Worm (Caenorhabditis elegans) whole organism, L1 larva: ENCODE results near the gene C34B4.5.

Experiments
- C34B4.2 ChIP-seq: sonication (generic microtip); optimal IDR thresholded peaks from 2 replicates; lab custom pipeline; 2017; ENCODE audit warnings: mild to moderate bottlenecking, missing genetic modification characterization, missing compliant biosample characterization
- F16B12.6 ChIP-seq: fragments of 150-350 bp; optimal IDR thresholded peaks from 2 replicates; lab custom pipeline; 2014; ENCODE audit warnings: missing biosample characterization, missing genetic modification characterization
- Y116A8C.19 ChIP-seq: sonication (generic microtip); optimal IDR thresholded peaks from 2 replicates; lab custom pipeline; 2016; ENCODE audit warnings: missing compliant biosample characterization, missing genetic modification characterization, borderline replicate concordance
- aha-1 ChIP-seq: fragments of 150-350 bp; optimal IDR thresholded peaks from 2 replicates; lab custom pipeline; 2014; ENCODE audit warnings: missing biosample characterization, missing genetic modification characterization
- alr-1 ChIP-seq: fragments of 200-800 bp; sonication (Bioruptor generic); optimal IDR thresholded peaks from 2 replicates; lab custom pipeline; 2018; ENCODE audit warnings: borderline replicate concordance, mild to moderate bottlenecking, missing genetic modification characterization, missing compliant biosample characterization
- aly-2 ChIP-seq: fragments of 150-350 bp; optimal IDR thresholded peaks from 2 replicates; lab custom pipeline; 2014; ENCODE audit warnings: missing biosample characterization, missing genetic modification characterization
- blmp-1 ChIP-seq: fragments of 150-350 bp; optimal IDR thresholded peaks from 2 replicates; lab custom pipeline; 2014; ENCODE audit warnings: missing biosample characterization, missing genetic modification characterization
- ceh-8 ChIP-seq: fragments of 200-800 bp; sonication (Bioruptor generic); optimal IDR thresholded peaks from 2 replicates; lab custom pipeline; 2018; ENCODE audit warnings: mild to moderate bottlenecking, missing genetic modification characterization, moderate library complexity, missing compliant biosample characterization
- ceh-90 ChIP-seq: sonication (generic microtip); optimal IDR thresholded peaks from 2 replicates; lab custom pipeline; 2016; ENCODE audit warnings: missing genetic modification characterization, missing compliant biosample characterization
- dpl-1 ChIP-seq, 3 experiments: fragments of 150-350 bp in 2 of 3; sonication (generic microtip) in 1 of 3; optimal IDR thresholded peaks; 2 replicates each; lab custom pipeline; 2014 to 2017; ENCODE audit warnings: missing biosample characterization in 3 of 3, missing genetic modification characterization in 3 of 3, missing genetic modification reagents in 3 of 3
- dsc-1 ChIP-seq: sonication (generic microtip); optimal IDR thresholded peaks from 2 replicates; lab custom pipeline; 2016; ENCODE audit warnings: mild to moderate bottlenecking, missing genetic modification characterization, missing compliant biosample characterization
- efl-1 ChIP-seq, 4 experiments: fragments of 150-350 bp; optimal IDR thresholded peaks in 3 of 4; peaks in 1 of 4; 1 replicate in 1 of 4; 2 replicates in 3 of 4; lab custom pipeline; 2014; ENCODE audit warnings: missing biosample characterization in 2 of 4, missing genetic modification characterization in 2 of 4, missing genetic modification reagents in 2 of 4
- efl-3 ChIP-seq: fragments of 200-800 bp; sonication (Bioruptor generic); optimal IDR thresholded peaks from 2 replicates; lab custom pipeline; 2018; ENCODE audit warnings: mild to moderate bottlenecking, missing genetic modification characterization, missing compliant biosample characterization
- egl-27 ChIP-seq, 2 experiments: fragments of 150-350 bp in 1 of 2; sonication (generic microtip); optimal IDR thresholded peaks; 3 replicates each; lab custom pipeline; 2017 to 2018; ENCODE audit warnings: missing biosample characterization in 2 of 2, missing genetic modification characterization in 2 of 2, missing genetic modification reagents in 2 of 2
- elt-2 ChIP-seq: sonication (generic microtip); optimal IDR thresholded peaks from 2 replicates; lab custom pipeline; 2016; ENCODE audit warnings: missing genetic modification characterization, mild to moderate bottlenecking, inconsistent platforms, missing compliant biosample characterization, missing genetic modification reagents
- ets-5 ChIP-seq: fragments of 200-800 bp; sonication (Bioruptor generic); IDR thresholded peaks from 2 replicates; pipeline ENCODE4 v1.3.6; 2022; ENCODE audit warnings: missing genetic modification characterization, missing compliant biosample characterization
- fkh-10 ChIP-seq: sonication (generic microtip); optimal IDR thresholded peaks from 2 replicates; lab custom pipeline; 2017; ENCODE audit warnings: missing biosample characterization, missing genetic modification reagents, missing genetic modification characterization
- fos-1 ChIP-seq: fragments of 150-350 bp; optimal IDR thresholded peaks from 2 replicates; lab custom pipeline; 2014; ENCODE audit warnings: missing biosample characterization, missing genetic modification characterization
- grh-1 ChIP-seq: fragments of 200-800 bp; sonication (Bioruptor generic); IDR thresholded peaks from 2 replicates; pipeline ENCODE4 v1.3.6; 2022; ENCODE audit warnings: missing genetic modification reagents, missing genetic modification characterization, missing compliant biosample characterization
- hlh-17 ChIP-seq: fragments of 200-800 bp; sonication (Bioruptor generic); optimal IDR thresholded peaks from 2 replicates; lab custom pipeline; 2018; ENCODE audit warnings: missing genetic modification characterization, mild to moderate bottlenecking, missing compliant biosample characterization, moderate library complexity, borderline replicate concordance
- hpl-2 ChIP-seq: fragments of 150-350 bp; optimal IDR thresholded peaks from 2 replicates; lab custom pipeline; 2014; ENCODE audit warnings: missing biosample characterization, missing genetic modification reagents, missing genetic modification characterization
- irx-1 ChIP-seq: sonication (generic microtip); optimal IDR thresholded peaks from 2 replicates; lab custom pipeline; 2016; ENCODE audit warnings: missing genetic modification characterization, missing compliant biosample characterization
- isw-1 ChIP-seq: fragments of 200-800 bp; sonication (Bioruptor generic); IDR thresholded peaks from 2 replicates; pipeline ENCODE4 v1.3.6; 2022; ENCODE audit warnings: missing genetic modification characterization, missing compliant biosample characterization
- mab-9 ChIP-seq: fragments of 200-800 bp; sonication (Bioruptor generic); IDR thresholded peaks from 2 replicates; pipeline ENCODE4 v1.3.6; 2022; ENCODE audit warnings: missing genetic modification reagents, missing genetic modification characterization, missing compliant biosample characterization
- mdl-1 ChIP-seq, 2 experiments: fragments of 150-350 bp; optimal IDR thresholded peaks; 2 replicates each; lab custom pipeline; 2014 to 2017; ENCODE audit warnings: missing biosample characterization in 2 of 2, missing genetic modification characterization in 2 of 2, inconsistent platforms in 1 of 2
- mef-2 ChIP-seq: fragments of 150-350 bp; optimal IDR thresholded peaks from 2 replicates; lab custom pipeline; 2014; ENCODE audit warnings: missing biosample characterization, missing genetic modification characterization
- mep-1 ChIP-seq: fragments of 150-350 bp; optimal IDR thresholded peaks from 2 replicates; lab custom pipeline; 2014; ENCODE audit warnings: missing biosample characterization, missing genetic modification characterization
- nhr-11 ChIP-seq: fragments of 150-350 bp; optimal IDR thresholded peaks from 2 replicates; lab custom pipeline; 2014; ENCODE audit warnings: missing biosample characterization, missing genetic modification characterization
- nhr-237 ChIP-seq: fragments of 150-350 bp; optimal IDR thresholded peaks from 2 replicates; lab custom pipeline; 2014; ENCODE audit warnings: missing biosample characterization, missing genetic modification characterization
- nhr-28 ChIP-seq: fragments of 150-350 bp; optimal IDR thresholded peaks from 2 replicates; lab custom pipeline; 2014; ENCODE audit warnings: missing biosample characterization, missing genetic modification characterization
- nhr-47 ChIP-seq: sonication (generic microtip); optimal IDR thresholded peaks from 2 replicates; lab custom pipeline; 2016; ENCODE audit warnings: mild to moderate bottlenecking, missing genetic modification characterization, moderate library complexity, missing compliant biosample characterization
- nhr-77 ChIP-seq: fragments of 150-350 bp; optimal IDR thresholded peaks from 2 replicates; lab custom pipeline; 2014; ENCODE audit warnings: missing biosample characterization, missing genetic modification characterization
- nhr-84 ChIP-seq: sonication (generic microtip); optimal IDR thresholded peaks from 2 replicates; lab custom pipeline; 2017; ENCODE audit warnings: missing biosample characterization, missing genetic modification characterization
- nhr-85 ChIP-seq: sonication (generic microtip); peaks from one replicate; lab custom pipeline; 2016; ENCODE audit warnings: missing genetic modification characterization, inconsistent platforms, missing compliant biosample characterization
- nhr-90 ChIP-seq: sonication (generic microtip); optimal IDR thresholded peaks from 2 replicates; lab custom pipeline; 2016; ENCODE audit warnings: mild to moderate bottlenecking, missing genetic modification characterization, missing compliant biosample characterization; ENCODE audit not compliant: poor library complexity
- rnt-1 ChIP-seq: sonication (generic microtip); optimal IDR thresholded peaks from 2 replicates; lab custom pipeline; 2016; ENCODE audit warnings: mild to moderate bottlenecking, missing genetic modification characterization, moderate library complexity, missing compliant biosample characterization
- snu-23 ChIP-seq: sonication (generic microtip); optimal IDR thresholded peaks from 2 replicates; lab custom pipeline; 2016; ENCODE audit warnings: missing genetic modification characterization, missing compliant biosample characterization
- sox-4 ChIP-seq: sonication (generic microtip); optimal IDR thresholded peaks from 2 replicates; lab custom pipeline; 2016; ENCODE audit warnings: missing genetic modification characterization, missing compliant biosample characterization
- sptf-1 ChIP-seq: fragments of 150-350 bp; optimal IDR thresholded peaks from 2 replicates; lab custom pipeline; 2014; ENCODE audit warnings: missing biosample characterization, missing genetic modification characterization
- sup-37 ChIP-seq: fragments of 200-800 bp; sonication (Bioruptor generic); optimal IDR thresholded peaks from 2 replicates; lab custom pipeline; 2018; ENCODE audit warnings: mild to moderate bottlenecking, missing genetic modification characterization, missing compliant biosample characterization
- tlp-1 ChIP-seq: fragments of 150-350 bp; optimal IDR thresholded peaks from 2 replicates; lab custom pipeline; 2014; ENCODE audit warnings: missing biosample characterization, missing genetic modification characterization
- unc-130 ChIP-seq: fragments of 150-350 bp; optimal IDR thresholded peaks from 2 replicates; lab custom pipeline; 2017; ENCODE audit warnings: missing biosample characterization, missing genetic modification characterization, inconsistent platforms
- unc-62 ChIP-seq: fragments of 150-350 bp; optimal IDR thresholded peaks from 2 replicates; lab custom pipeline; 2014; ENCODE audit warnings: missing biosample characterization, missing genetic modification reagents, missing genetic modification characterization
- unc-86 ChIP-seq: sonication (generic microtip); optimal IDR thresholded peaks from 2 replicates; lab custom pipeline; 2016; ENCODE audit warnings: missing genetic modification characterization, missing compliant biosample characterization
- unc-98 ChIP-seq: fragments of 200-800 bp; sonication (Bioruptor generic); IDR thresholded peaks from 2 replicates; pipeline ENCODE4 v1.3.6; 2022; ENCODE audit warnings: missing genetic modification characterization, missing compliant biosample characterization
- zag-1 ChIP-seq: fragments of 150-350 bp; optimal IDR thresholded peaks from 2 replicates; lab custom pipeline; 2014; ENCODE audit warnings: missing biosample characterization, missing genetic modification characterization
- zip-4 ChIP-seq: fragments of 200-800 bp; sonication (Bioruptor generic); optimal IDR thresholded peaks from 2 replicates; lab custom pipeline; 2018; ENCODE audit warnings: mild to moderate bottlenecking, missing genetic modification characterization, moderate library complexity, missing compliant biosample characterization
- ztf-11 ChIP-seq, 2 experiments: sonication (generic microtip); optimal IDR thresholded peaks; 2 replicates each; lab custom pipeline; 2016 to 2017; ENCODE audit warnings: missing genetic modification characterization in 2 of 2, missing biosample characterization in 1 of 2, missing compliant biosample characterization in 1 of 2
- ztf-4 ChIP-seq: fragments of 150-350 bp; optimal IDR thresholded peaks from 2 replicates; lab custom pipeline; 2014; ENCODE audit warnings: missing biosample characterization, missing genetic modification characterization

Gene C34B4.5

DNA sequence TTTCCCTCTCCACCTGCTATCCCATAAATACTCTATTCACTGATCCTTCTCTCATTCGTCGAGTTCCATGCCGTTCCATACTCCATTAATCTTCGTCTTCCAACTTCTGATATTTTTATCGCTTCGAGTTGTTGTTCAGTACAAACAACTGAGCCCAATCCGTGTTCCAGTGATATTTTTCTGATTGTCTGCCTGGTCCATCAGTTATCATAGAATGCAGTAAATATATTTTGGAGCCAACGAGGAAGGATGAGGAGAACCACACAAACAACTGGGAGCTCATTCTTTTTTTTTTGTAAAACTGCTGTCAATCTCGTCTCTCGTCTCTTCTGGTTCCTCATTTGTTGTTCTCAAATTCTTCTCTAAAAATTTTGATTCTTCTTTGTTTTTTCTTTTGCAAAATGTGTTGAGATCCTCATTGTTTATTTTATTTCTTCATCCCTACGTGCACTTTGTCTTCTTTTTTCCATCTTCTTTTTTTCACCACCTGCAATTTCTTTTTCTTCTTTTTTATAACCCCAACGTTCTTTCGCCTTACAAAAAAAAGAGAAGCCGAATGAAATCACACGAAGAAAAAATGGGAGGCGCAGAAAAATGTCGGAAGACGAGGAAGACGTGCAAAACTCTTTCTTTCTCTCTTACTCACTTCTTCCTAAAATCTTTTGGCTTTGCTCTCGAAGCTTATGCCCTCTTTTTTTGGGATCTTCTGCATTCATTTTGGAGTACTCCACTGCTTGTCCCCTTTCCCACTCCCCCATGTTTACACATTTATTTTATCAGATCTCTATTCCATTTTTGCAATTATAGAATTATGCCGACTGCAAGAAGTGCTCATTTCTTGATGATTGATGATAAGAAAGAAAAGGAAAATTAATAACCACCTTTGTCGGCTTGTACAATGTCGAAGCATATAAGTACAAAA, 11.7 kb upstream of the C34B4.5 start (continued):
- no peak for TF ChIP-seq efl-3 (GFP tag; lab: Kevin White, UChicago)
- no peak for TF ChIP-seq sptf-1 (tag; lab: Kevin White, UChicago)
- no peak for TF ChIP-seq nhr-237 (tag; lab: Kevin White, UChicago)
- TF ChIP-seq unc-86 = no peak
- TF ChIP-seq ets-5 (GFP tag; lab: Robert Waterston, UW) = no peak
- TF ChIP-seq unc-98 = no peak
- TF ChIP-seq dsc-1 = no peak

DNA sequence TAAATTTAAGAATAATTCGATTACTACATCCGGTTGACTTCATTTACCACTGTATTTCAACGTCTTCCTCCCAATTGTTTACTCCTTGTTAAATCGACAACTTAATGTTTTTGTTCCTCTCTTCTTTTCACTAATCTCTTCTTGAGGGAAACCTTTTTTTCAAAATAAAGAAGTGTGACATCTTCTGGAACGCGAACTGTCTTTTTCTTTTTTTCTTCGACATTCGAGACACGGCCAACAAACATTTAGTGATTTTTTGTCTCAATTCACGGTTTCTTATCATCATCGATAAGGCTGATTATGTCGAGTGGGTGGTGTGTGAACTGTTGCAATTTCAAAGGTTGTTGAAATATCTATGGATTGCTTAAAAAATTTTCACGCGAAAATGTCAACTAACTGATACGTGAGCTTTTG, 10.5 kb upstream of the C34B4.5 start:
- TF ChIP-seq C34B4.2 (no peak), dpl-1 (GFP tag; optimal IDR thresholded peaks at IDR 0.05; lab: Kevin White, UChicago) (peak in 1 of 3 experiments; percentile 37), elt-2 (peak; percentile 60), sptf-1 (tag; lab: Kevin White, UChicago) (no peak), grh-1 (GFP tag; lab: Robert Waterston, UW) (peak; percentile 29; the same call in 1 of the 2 replicates), snu-23 (GFP tag; lab: Kevin White, UChicago) (peak; percentile 42), zag-1 (tag; lab: Kevin White, UChicago) (no peak), mab-9 (GFP tag; lab: Robert Waterston, UW) (no peak), Y116A8C.19 (tag; lab: Kevin White, UChicago) (no peak), mep-1 (tag; lab: Kevin White, UChicago) (no peak), sup-37 (GFP tag; lab: Kevin White, UChicago) (no peak), egl-27 (tag; optimal IDR thresholded peaks at IDR 0.05; lab: Kevin White, UChicago) (no peak), ztf-4 (tag; lab: Kevin White, UChicago) (no peak), ceh-90 (no peak), nhr-28 (tag; lab: Kevin White, UChicago) (no peak), aha-1 (tag; lab: Kevin White, UChicago) (no peak), hpl-2 (GFP tag; lab: Kevin White, UChicago) (no peak), unc-62 (no peak), F16B12.6 (tag; lab: Kevin White, UChicago) (no peak), nhr-11 (no peak), mef-2 (no peak), rnt-1 (tag; lab: Kevin White, UChicago) (no peak), irx-1 (no peak), ets-5 (GFP tag; lab: Robert Waterston, UW) (no peak), hlh-17 (GFP tag; lab: Kevin White, UChicago) (no peak), alr-1 (tag; lab: Kevin White, UChicago) (no peak), fkh-10 (GFP tag; lab: Kevin White, UChicago) (no peak), aly-2 (tag; lab: Kevin White, UChicago) (no peak), isw-1 (GFP tag; lab: Robert Waterston, UW) (no peak), sox-4 (no peak), nhr-84 (tag; lab: Kevin White, UChicago) (no peak), ztf-11 (tag; optimal IDR thresholded peaks at IDR 0.05; lab: Kevin White, UChicago) (no peak), nhr-85 (tag; lab: Kevin White, UChicago) (peak; percentile 87), blmp-1 (tag; lab: Kevin White, UChicago) (peak; percentile 41), mdl-1 (tag; optimal IDR thresholded peaks at IDR 0.05; lab: Kevin White, UChicago) (peak in 1 of 2 experiments; percentile 29), tlp-1 (tag; lab: Kevin White, UChicago) (no peak), nhr-90 (tag; lab: Kevin White, UChicago) (peak; percentile 24), fos-1 (no peak), zip-4 (GFP tag; lab: Kevin White, UChicago) (no peak), nhr-47 (tag; lab: Kevin White, UChicago) (no peak), unc-98 (no peak), efl-3 (GFP tag; lab: Kevin White, UChicago) (no peak), unc-130 (tag; lab: Kevin White, UChicago) (no peak), ceh-8 (GFP tag; lab: Kevin White, UChicago) (no peak), efl-1 (optimal IDR thresholded peaks at IDR 0.05; lab: Kevin White, UChicago) (no peak), efl-1 (GFP tag; optimal IDR thresholded peaks at IDR 0.05 in 1 of 2; lab: Kevin White, UChicago) (no peak), nhr-77 (no peak)
